Fruit fly (Drosophila melanogaster) Kc167 (cell line): Measurements from ENCODE around the gene LysD.
"Not testable (repeated sequence)": the region's sequence is repeated elsewhere in the genome, so short reads cannot be mapped to it uniquely, and the experiment has no call there.

Experiments used
- Myc ChIP-seq: fragments of >200 bp; optimal IDR thresholded peaks from 2 replicates; lab custom pipeline; 2017; ENCODE audit warnings: missing external identifiers
- insv ChIP-seq: fragments of >200 bp; optimal IDR thresholded peaks from 3 replicates; lab custom pipeline; 2018; ENCODE audit warnings: missing external identifiers

DNA sequence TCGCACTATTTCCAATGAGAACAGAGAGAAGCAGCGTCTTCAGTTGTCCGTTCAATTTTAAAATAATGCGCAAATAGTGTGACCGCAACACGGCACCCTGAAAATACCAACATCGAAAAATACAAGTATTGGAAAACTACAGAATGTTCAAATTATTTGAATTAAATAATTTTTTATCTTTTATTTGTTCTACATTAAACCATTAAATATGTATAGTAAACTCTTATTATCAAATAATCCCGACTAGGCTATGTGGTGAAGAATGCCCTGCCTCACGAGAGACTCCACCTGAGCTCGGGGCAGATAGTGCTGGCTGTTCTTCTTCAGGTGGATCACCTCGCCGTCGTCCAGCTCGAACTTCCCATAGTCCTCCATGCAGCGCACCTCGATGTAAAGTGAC is 35.8 kb upstream of the LysD start, which contains the start of gene CG32318:
- TF ChIP-seq insv, Myc (lab: Kevin White, UChicago): not testable (repeated sequence)
